Worm (Caenorhabditis elegans): ENCODE measurements around the gene F18A11.3.
"Not testable (repeated sequence)": the region's sequence is repeated elsewhere in the genome, so short reads cannot be mapped to it uniquely, and the experiment has no call there.

Gene F18A11.3

DNA sequence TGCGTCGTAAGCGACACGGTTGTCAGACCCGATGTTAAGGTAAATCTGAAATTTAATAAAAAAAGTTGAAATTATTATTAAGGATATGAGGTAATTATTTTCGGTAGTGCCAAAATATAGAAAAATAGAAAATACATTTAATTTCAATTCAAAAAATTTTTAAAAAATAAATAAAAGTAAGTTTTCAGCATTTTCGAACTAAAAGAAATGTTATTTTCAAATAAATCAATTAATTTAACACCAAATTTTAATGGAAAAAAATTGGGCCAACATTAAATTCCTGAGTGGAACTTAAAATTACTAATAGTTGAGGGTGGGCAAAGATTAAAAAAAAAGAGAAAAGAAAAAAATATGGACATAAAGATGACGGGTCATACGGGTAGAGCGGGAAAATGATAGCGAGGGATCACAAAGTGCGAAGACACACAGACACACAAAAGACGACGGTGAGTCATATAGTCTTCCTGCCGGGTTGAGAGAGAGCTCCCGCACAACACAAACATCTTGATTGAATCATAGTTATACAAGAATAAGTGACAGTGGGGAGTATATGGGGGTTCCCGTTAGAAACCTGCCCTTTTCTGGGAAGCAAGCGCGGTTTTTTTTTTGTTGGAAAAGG is 10.7 kb downstream of the F18A11.3 start, which contains the start of gene max-2 (continued):
- TF ChIP-seq dmd-6 (GFP tag; IDR thresholded peaks at IDR 0.05), result peak; percentile 34; the same call in 1 of the 2 replicates
- no peak for TF ChIP-seq ceh-20 (GFP tag; IDR thresholded peaks at IDR 0.05)
- peak; percentile 34 for TF ChIP-seq pqm-1 (tag; optimal IDR thresholded peaks at IDR 0.05)
- TF ChIP-seq tra-1 (GFP tag; IDR thresholded peaks at IDR 0.05), result no peak
- TF ChIP-seq mep-1 (tag; optimal IDR thresholded peaks at IDR 0.05), result peak; percentile 35
- TF ChIP-seq dmd-8 (GFP tag; IDR thresholded peaks at IDR 0.05), result no peak
- no peak for TF ChIP-seq lim-7 (GFP tag; IDR thresholded peaks at IDR 0.05)
- no peak for TF ChIP-seq daf-16 (GFP tag; optimal IDR thresholded peaks at IDR 0.05)
- TF ChIP-seq daf-16 (tag; optimal IDR thresholded peaks at IDR 0.05), result peak; percentile 24
- TF ChIP-seq lsy-2 (tag; optimal IDR thresholded peaks at IDR 0.05), result peak in 1 of 2 experiments; percentile 26
- TF ChIP-seq unc-130 (GFP tag; optimal IDR thresholded peaks at IDR 0.05), result no peak
- TF ChIP-seq cey-2 (tag; optimal IDR thresholded peaks at IDR 0.05; ENCODE audit: borderline replicate concordance, insufficient read depth), result no peak
- TF ChIP-seq vab-7 (GFP tag; IDR thresholded peaks at IDR 0.05), result no peak
- no peak for TF ChIP-seq aha-1 (tag)
- TF ChIP-seq dve-1 (tag; optimal IDR thresholded peaks at IDR 0.05; ENCODE audit: insufficient read depth), result peak; percentile 67
- no peak for TF ChIP-seq egl-43 (GFP tag; IDR thresholded peaks at IDR 0.05)
- TF ChIP-seq aly-2 (tag; optimal IDR thresholded peaks at IDR 0.05), result no peak
- TF ChIP-seq nhr-28 (tag; optimal IDR thresholded peaks at IDR 0.05), result peak; percentile 52
- no peak for TF ChIP-seq ZK337.2 (GFP tag; IDR thresholded peaks at IDR 0.05)
- no peak for TF ChIP-seq jun-1 (tag; optimal IDR thresholded peaks at IDR 0.05)
- TF ChIP-seq nhr-48 (tag; optimal IDR thresholded peaks at IDR 0.05), result no peak
- TF ChIP-seq nhr-41 (GFP tag; IDR thresholded peaks at IDR 0.05), result 0 out of 2 replicates have a peak, but pooled peaks have one; percentile 39
- TF ChIP-seq unc-62 (GFP tag; optimal IDR thresholded peaks at IDR 0.05 in 1 of 2), result no peak
- TF ChIP-seq unc-62 (tag; optimal IDR thresholded peaks at IDR 0.05), result no peak

DNA sequence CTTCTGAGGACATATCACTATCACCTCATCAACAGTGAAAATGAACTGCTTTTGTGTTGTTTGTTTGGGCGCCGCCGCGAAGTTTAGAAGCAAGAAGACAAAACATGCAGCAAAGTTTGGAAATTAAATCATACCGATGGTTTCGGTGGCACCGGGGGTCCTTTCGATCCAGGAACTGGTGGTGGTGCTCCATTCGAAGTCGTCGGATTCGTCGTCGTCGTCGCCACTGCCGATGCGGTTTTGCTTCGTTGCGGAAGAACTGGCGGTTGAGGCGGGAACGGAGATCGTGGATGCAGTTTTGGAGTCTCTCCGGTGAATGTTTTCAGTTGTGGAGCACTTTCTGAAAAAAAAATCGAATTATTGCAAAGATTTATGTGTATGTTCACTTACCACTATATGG is 13.1 kb downstream of the F18A11.3 start:
- TF ChIP-seq dmd-9 (GFP tag; IDR thresholded peaks at IDR 0.05) (no peak), nhr-25 (tag; optimal IDR thresholded peaks at IDR 0.05; ENCODE audit: borderline replicate concordance, insufficient read depth) (no peak), rbr-2 (tag; optimal IDR thresholded peaks at IDR 0.05) (no peak), set-16 (GFP tag; IDR thresholded peaks at IDR 0.05) (peak; percentile 57)

DNA sequence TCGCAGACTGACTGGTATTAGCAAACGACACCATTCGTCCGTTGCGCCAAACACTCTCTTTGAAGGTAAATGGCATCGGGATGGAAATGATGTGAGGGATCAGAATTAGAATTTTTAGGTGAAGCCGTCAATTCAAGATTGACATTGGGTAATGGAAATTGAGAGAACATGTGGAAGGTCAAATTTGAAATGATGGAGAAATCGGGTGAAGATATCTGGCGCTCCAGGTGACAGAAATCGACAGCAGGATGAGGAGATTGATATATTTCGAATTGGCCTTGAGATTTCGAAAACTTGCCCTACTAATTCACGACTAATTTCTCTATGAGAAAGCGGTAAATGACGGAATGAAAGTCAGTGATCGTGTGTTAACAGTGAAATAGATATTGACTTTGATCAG is 14.1 kb downstream of the F18A11.3 start:
- no peak for TF ChIP-seq mes-2 (tag; optimal IDR thresholded peaks at IDR 0.05; ENCODE audit: poor library complexity, severe bottlenecking)
- no peak for TF ChIP-seq daf-12 (tag; optimal IDR thresholded peaks at IDR 0.05)
- TF ChIP-seq unc-62 (GFP tag; optimal IDR thresholded peaks at IDR 0.05 in 1 of 2), result peak in 1 of 2 experiments; percentile 97
- TF ChIP-seq unc-62 (tag; optimal IDR thresholded peaks at IDR 0.05), result no peak
- no peak for TF ChIP-seq R02D3.7 (tag; optimal IDR thresholded peaks at IDR 0.05)
- TF ChIP-seq skn-1 (tag; optimal IDR thresholded peaks at IDR 0.05), result no peak
- no peak for TF ChIP-seq aly-2 (tag; optimal IDR thresholded peaks at IDR 0.05)
- TF ChIP-seq sdz-12 (GFP tag; optimal IDR thresholded peaks at IDR 0.05), result no peak

DNA sequence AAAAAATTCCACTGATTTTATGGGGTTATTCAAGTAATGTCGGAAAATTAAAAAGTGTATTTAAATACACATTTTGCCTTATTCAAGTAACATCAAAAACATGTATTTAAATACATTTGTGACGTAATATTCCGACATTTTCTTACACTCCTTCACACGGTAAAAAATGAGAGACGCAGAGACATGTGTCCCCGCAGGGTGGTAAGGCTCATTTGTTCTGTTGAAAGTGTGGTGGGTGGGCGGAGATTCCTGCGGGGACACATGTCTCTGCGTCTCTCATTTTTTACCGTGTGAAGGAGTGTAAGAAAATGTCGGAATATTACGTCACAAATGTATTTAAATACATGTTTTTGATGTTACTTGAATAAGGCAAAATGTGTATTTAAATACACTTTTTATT is 20.3 kb downstream of the F18A11.3 start:
- peak; percentile 90 for TF ChIP-seq zfp-3 (GFP tag; conservative IDR thresholded peaks at IDR 0.05)
- TF ChIP-seq ZK337.2 (GFP tag; IDR thresholded peaks at IDR 0.05), result peak; percentile 50; the same call in 1 of the 2 replicates
- 0 out of 2 replicates have a peak, but pooled peaks have one; percentile 41 for TF ChIP-seq Y75B8A.6 (GFP tag; IDR thresholded peaks at IDR 0.05)
- peak in 1 of 2 experiments; percentile 13 for TF ChIP-seq daf-16 (GFP tag; optimal IDR thresholded peaks at IDR 0.05)
- TF ChIP-seq daf-16 (tag; optimal IDR thresholded peaks at IDR 0.05), result not testable (repeated sequence)
- TF ChIP-seq nhr-48 (tag; optimal IDR thresholded peaks at IDR 0.05), result peak; percentile 21
- peak; percentile 63 for TF ChIP-seq dve-1 (tag; optimal IDR thresholded peaks at IDR 0.05; ENCODE audit: insufficient read depth)
- peak; percentile 2 to 60 for TF ChIP-seq lsy-2 (tag; optimal IDR thresholded peaks at IDR 0.05)
- TF ChIP-seq mdt-29 (GFP tag; IDR thresholded peaks at IDR 0.05), result peak; percentile 85
- TF ChIP-seq saeg-2 (GFP tag; IDR thresholded peaks at IDR 0.05), result peak; percentile 75; the same call in 1 of the 2 replicates
- peak; percentile 88; the same call in 1 of the 2 replicates for TF ChIP-seq tra-1 (GFP tag; IDR thresholded peaks at IDR 0.05)
- TF ChIP-seq nhr-102 (tag; optimal IDR thresholded peaks at IDR 0.05), result peak; percentile 89
- peak; percentile 89 for TF ChIP-seq lin-1 (GFP tag; IDR thresholded peaks at IDR 0.05)
- TF ChIP-seq set-16 (GFP tag; IDR thresholded peaks at IDR 0.05), result peak; percentile 29; the same call in 1 of the 2 replicates
- peak; percentile 60; the same call in 1 of the 2 replicates for TF ChIP-seq D1046.2 (GFP tag; IDR thresholded peaks at IDR 0.05)
- TF ChIP-seq lin-29 (GFP tag; IDR thresholded peaks at IDR 0.05), result peak; percentile 91
- TF ChIP-seq lin-13 (GFP tag; optimal IDR thresholded peaks at IDR 0.05), result peak; percentile 21
- TF ChIP-seq nhr-28 (tag; optimal IDR thresholded peaks at IDR 0.05), result peak; percentile 33
- TF ChIP-seq dmd-9 (GFP tag; IDR thresholded peaks at IDR 0.05), result peak; percentile 92
- TF ChIP-seq F37D6.2 (tag; optimal IDR thresholded peaks at IDR 0.05), result peak; percentile 64
- TF ChIP-seq lim-7 (GFP tag; IDR thresholded peaks at IDR 0.05), result 0 out of 2 replicates have a peak, but pooled peaks have one; percentile 37
- peak; percentile 50 for TF ChIP-seq mep-1 (tag; optimal IDR thresholded peaks at IDR 0.05)

Data from whole organism, L4 larva.